Worm (Caenorhabditis elegans) whole organism, L4 larva: ENCODE measurements around the gene F55B11.6.
"Not testable (repeated sequence)": the region's sequence is repeated elsewhere in the genome, so short reads cannot be mapped to it uniquely, and the experiment has no call there.

Experiments
- F49E8.2 ChIP-seq: sonication (generic microtip); optimal IDR thresholded peaks from 2 replicates; lab custom pipeline; 2016; ENCODE audit warnings: missing compliant biosample characterization, mild to moderate bottlenecking, missing genetic modification characterization, borderline replicate concordance
- aly-2 ChIP-seq: sonication (generic microtip); optimal IDR thresholded peaks from 2 replicates; lab custom pipeline; 2018; ENCODE audit warnings: missing biosample characterization, missing genetic modification characterization
- ces-1 ChIP-seq: fragments of 150-350 bp; sonication (generic microtip); optimal IDR thresholded peaks from 4 replicates; lab custom pipeline; 2014; ENCODE audit warnings: missing biosample characterization, missing genetic modification reagents, missing genetic modification characterization
- cey-2 ChIP-seq: sonication (generic microtip); optimal IDR thresholded peaks from 3 replicates; lab custom pipeline; 2017; ENCODE audit warnings: missing genetic modification characterization, mild to moderate bottlenecking, missing compliant biosample characterization, antibody characterized with exemption, borderline replicate concordance; ENCODE audit not compliant: insufficient read depth
- hmg-1.1 ChIP-seq: fragments of 200-800 bp; sonication (Bioruptor generic); IDR thresholded peaks from 2 replicates; pipeline ENCODE4 v1.3.6; 2022; ENCODE audit warnings: missing genetic modification reagents, missing genetic modification characterization, missing compliant biosample characterization
- jun-1 ChIP-seq: fragments of 150-350 bp; optimal IDR thresholded peaks from 2 replicates; lab custom pipeline; 2014; ENCODE audit warnings: missing biosample characterization, missing genetic modification reagents, missing genetic modification characterization
- mdl-1 ChIP-seq, 2 experiments: fragments of 150-350 bp in 1 of 2; sonication (generic microtip) in 1 of 2; optimal IDR thresholded peaks; 2 replicates each; lab custom pipeline; 2014 to 2017; ENCODE audit warnings: missing biosample characterization in 2 of 2, missing genetic modification characterization in 2 of 2
- nhr-10 ChIP-seq: fragments of 150-350 bp; optimal IDR thresholded peaks from 2 replicates; lab custom pipeline; 2014; ENCODE audit warnings: missing biosample characterization, missing genetic modification characterization
- nhr-11 ChIP-seq: fragments of 150-350 bp; optimal IDR thresholded peaks from 2 replicates; lab custom pipeline; 2014; ENCODE audit warnings: missing biosample characterization, missing genetic modification characterization
- nhr-111 ChIP-seq: fragments of 200-800 bp; sonication (Bioruptor generic); optimal IDR thresholded peaks from 2 replicates; lab custom pipeline; 2018; ENCODE audit warnings: mild to moderate bottlenecking, missing genetic modification characterization, missing compliant biosample characterization
- nhr-41 ChIP-seq: fragments of 200-800 bp; sonication (Bioruptor generic); IDR thresholded peaks from 2 replicates; pipeline ENCODE4 v1.3.6; 2022; ENCODE audit warnings: missing genetic modification reagents, missing genetic modification characterization, missing compliant biosample characterization
- nhr-76 ChIP-seq: fragments of 150-350 bp; optimal IDR thresholded peaks from 2 replicates; lab custom pipeline; 2014; ENCODE audit warnings: missing biosample characterization, missing genetic modification characterization
- snpc-4 ChIP-seq: fragments of 150-350 bp; optimal IDR thresholded peaks from 2 replicates; lab custom pipeline; 2014; ENCODE audit warnings: missing biosample characterization, missing genetic modification characterization
- unc-62 ChIP-seq, 3 experiments: fragments of 150-350 bp in 1 of 3; sonication (generic microtip); optimal IDR thresholded peaks in 2 of 3; peaks in 1 of 3; 1 replicate in 1 of 3; 2 replicates in 2 of 3; lab custom pipeline; 2014 to 2017; ENCODE audit warnings: missing biosample characterization in 3 of 3, missing genetic modification characterization in 3 of 3, missing genetic modification reagents in 3 of 3, missing genotype in 1 of 3

DNA sequence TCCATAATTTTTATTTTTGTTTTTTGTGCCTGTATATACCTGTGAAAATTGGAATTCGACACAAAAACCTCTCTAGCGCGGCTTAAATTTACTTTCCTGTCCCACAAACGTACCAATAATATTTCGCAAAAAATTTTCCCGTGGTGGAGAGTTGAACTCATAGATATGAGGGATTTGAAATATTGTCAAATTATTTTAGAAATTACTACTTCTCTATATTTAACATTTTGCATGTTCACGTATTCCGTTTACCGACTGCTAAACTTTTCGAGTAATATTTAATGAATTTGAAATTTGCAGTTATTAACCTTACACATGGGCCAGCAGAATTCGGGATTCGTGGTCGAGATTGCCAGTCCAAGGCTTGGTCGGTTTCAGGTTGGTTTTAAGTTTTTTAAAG is 43.2 kb downstream of the F55B11.6 start, which contains the start of gene Y67A10A.7:
- TF ChIP-seq mdl-1 (tag; optimal IDR thresholded peaks at IDR 0.05; lab: Kevin White, UChicago); nhr-41 (GFP tag; lab: Robert Waterston, UW); nhr-10; jun-1 (tag; lab: Kevin White, UChicago); nhr-111 (GFP tag; lab: Kevin White, UChicago); aly-2; hmg-1.1 (GFP tag; lab: Robert Waterston, UW); ces-1 (GFP tag; lab: Kevin White, UChicago); nhr-76 (tag; lab: Kevin White, UChicago); nhr-11 (tag; lab: Kevin White, UChicago); F49E8.2; snpc-4 (tag; lab: Kevin White, UChicago); cey-2 (tag; lab: Kevin White, UChicago); unc-62 (GFP tag; optimal IDR thresholded peaks at IDR 0.05 in 1 of 2; lab: Kevin White, UChicago); unc-62 (tag; optimal IDR thresholded peaks at IDR 0.05; lab: Kevin White, UChicago): not testable (repeated sequence)
